Worm (Caenorhabditis elegans) whole organism, dauer: Measurements from ENCODE around the gene fdgt-1.
"Not testable (repeated sequence)": the region's sequence is repeated elsewhere in the genome, so short reads cannot be mapped to it uniquely, and the experiment has no call there.

Source experiments
- unc-62 ChIP-seq: sonication (generic microtip); optimal IDR thresholded peaks from 2 replicates; lab custom pipeline; 2017; ENCODE audit warnings: missing biosample characterization, missing genetic modification reagents, missing genetic modification characterization

Gene fdgt-1

ce11 chrII:1517354-1517753 lies 13.0 kb downstream of the fdgt-1 start, which contains the start of gene math-45:
Gene math-45, minus strand, starts transcription at chrII:1517454.
- TF ChIP-seq unc-62, result no peak

- no peak for TF ChIP-seq unc-62
Observed at ce11 chrII:1518914-1519313, 14.5 kb downstream of the fdgt-1 start, which contains the start of gene Y51H7BR.8. Gene Y51H7BR.8, plus strand, starts transcription at chrII:1519214.

- TF ChIP-seq unc-62, result no peak
Observed at ce11 chrII:1519867-1520266, 15.5 kb downstream of the fdgt-1 start.

ce11 chrII:1521956-1522355 lies 17.6 kb downstream of the fdgt-1 start:
- no peak for TF ChIP-seq unc-62

ce11 chrII:1525498-1525897 lies 21.1 kb downstream of the fdgt-1 start, which contains the start of gene Y51H7BR.7:
Gene Y51H7BR.7, minus strand, starts transcription at chrII:1525598.
- no peak for TF ChIP-seq unc-62

- no peak for TF ChIP-seq unc-62
Observed at ce11 chrII:1529057-1529456, 24.7 kb downstream of the fdgt-1 start, which contains the start of gene Y51H7BR.4. Gene Y51H7BR.4, plus strand, starts transcription at chrII:1529357.

ce11 chrII:1535931-1536330 lies 31.6 kb downstream of the fdgt-1 start, which contains the start of gene fbxb-43:
Gene fbxb-43, plus strand, starts transcription at chrII:1536231.
- no peak for TF ChIP-seq unc-62

- no peak for TF ChIP-seq unc-62
Observed at ce11 chrII:1537321-1537720, 33.0 kb downstream of the fdgt-1 start, which contains the start of gene fbxb-42. Gene fbxb-42, plus strand, starts transcription at chrII:1537621.

ce11 chrII:1538589-1538988 lies 34.2 kb downstream of the fdgt-1 start, which contains the start of gene fbxb-44:
Gene fbxb-44, plus strand, starts transcription at chrII:1538889.
- TF ChIP-seq unc-62, result no peak

ce11 chrII:1540628-1541027 lies 36.3 kb downstream of the fdgt-1 start, which contains the start of gene poml-4:
Gene poml-4, plus strand, starts transcription at chrII:1540928.
- not testable (repeated sequence) for TF ChIP-seq unc-62

ce11 chrII:1543182-1543581 lies 38.8 kb downstream of the fdgt-1 start, which contains the start of gene K05F6.4:
Gene K05F6.4, plus strand, starts transcription at chrII:1543482.
- not testable (repeated sequence) for TF ChIP-seq unc-62

ce11 chrII:1545625-1546024 lies 41.3 kb downstream of the fdgt-1 start, which contains the start of gene K05F6.12:
Gene K05F6.12, plus strand, starts transcription at chrII:1545925.
- TF ChIP-seq unc-62, result no peak

ce11 chrII:1550501-1550900 lies 46.1 kb downstream of the fdgt-1 start, which contains the start of the genes fbxb-52 and fbxb-51:
Gene fbxb-52, minus strand, starts transcription at chrII:1550601.
Gene fbxb-51, plus strand, starts transcription at chrII:1550712.
- TF ChIP-seq unc-62, result no peak

- not testable (repeated sequence) for TF ChIP-seq unc-62
Observed at ce11 chrII:1556217-1556616, 51.9 kb downstream of the fdgt-1 start, which contains the start of the genes fbxb-54 and fbxb-50. Gene fbxb-54, minus strand, starts transcription at chrII:1556317. Gene fbxb-50, plus strand, starts transcription at chrII:1556443.
